Fruit fly (Drosophila melanogaster) whole organism, prepupa: ENCODE data around the gene CG10405.

Experiments used
- Blimp-1 ChIP-seq: fragments of 200-800 bp; sonication (Bioruptor generic); optimal IDR thresholded peaks from 3 replicates; lab custom pipeline; 2017; ENCODE audit warnings: missing biosample characterization, missing genetic modification characterization, mild to moderate bottlenecking, moderate library complexity, missing genetic modification reagents
- CG11294 ChIP-seq: fragments of 200-800 bp; sonication (Bioruptor generic); IDR thresholded peaks from 2 replicates; pipeline ENCODE4 v1.3.6; 2022; ENCODE audit warnings: missing biosample characterization, missing genetic modification characterization
- CG11902 ChIP-seq: fragments of 200-800 bp; sonication (Bioruptor generic); optimal IDR thresholded peaks from 3 replicates; lab custom pipeline; 2016; ENCODE audit warnings: missing biosample characterization, missing genetic modification characterization
- CG15336 ChIP-seq: fragments of 200-800 bp; sonication (Bioruptor generic); IDR thresholded peaks from 2 replicates; pipeline ENCODE4 v1.3.6; 2022; ENCODE audit warnings: missing biosample characterization, missing genetic modification characterization
- CG31627 ChIP-seq: fragments of 200-800 bp; sonication (Bioruptor generic); optimal IDR thresholded peaks from 3 replicates; lab custom pipeline; 2016; ENCODE audit warnings: missing biosample characterization, missing genetic modification characterization
- CG34406 ChIP-seq: fragments of 200-800 bp; sonication (Bioruptor generic); optimal IDR thresholded peaks from 3 replicates; lab custom pipeline; 2016; ENCODE audit warnings: missing biosample characterization, missing genetic modification characterization
- CG4318 ChIP-seq: fragments of 200-800 bp; sonication (Bioruptor generic); optimal IDR thresholded peaks from 3 replicates; lab custom pipeline; 2017; ENCODE audit warnings: missing biosample characterization, mild to moderate bottlenecking, missing genetic modification characterization
- CG6276 ChIP-seq: fragments of 200-800 bp; sonication (Bioruptor generic); optimal IDR thresholded peaks from 2 replicates; lab custom pipeline; 2017; ENCODE audit warnings: missing biosample characterization, mild to moderate bottlenecking, missing genetic modification characterization
- CG6808 ChIP-seq: fragments of 200-800 bp; sonication (Bioruptor generic); optimal IDR thresholded peaks from 3 replicates; lab custom pipeline; 2017; ENCODE audit warnings: missing biosample characterization, missing genetic modification characterization, mild to moderate bottlenecking, moderate library complexity, missing genetic modification reagents
- CG6854 ChIP-seq: fragments of 200-800 bp; sonication (Bioruptor generic); optimal IDR thresholded peaks from 2 replicates; lab custom pipeline; 2017; ENCODE audit warnings: missing biosample characterization, mild to moderate bottlenecking, missing genetic modification characterization
- CG7368 ChIP-seq: fragments of 200-800 bp; sonication (Bioruptor generic); optimal IDR thresholded peaks from 3 replicates; lab custom pipeline; 2016; ENCODE audit warnings: missing biosample characterization, missing genetic modification characterization
- CG8319 ChIP-seq: fragments of 200-800 bp; sonication (Bioruptor generic); optimal IDR thresholded peaks from 3 replicates; lab custom pipeline; 2016; ENCODE audit warnings: missing biosample characterization, missing genetic modification characterization
- CG8632 ChIP-seq: fragments of 200-800 bp; sonication (Bioruptor generic); optimal IDR thresholded peaks from 3 replicates; lab custom pipeline; 2016; ENCODE audit warnings: missing biosample characterization, missing genetic modification characterization
- CG9139 ChIP-seq: fragments of 200-800 bp; sonication (Bioruptor generic); optimal IDR thresholded peaks from 3 replicates; lab custom pipeline; 2017; ENCODE audit warnings: missing biosample characterization, mild to moderate bottlenecking, missing genetic modification characterization
- Eip75B ChIP-seq: fragments of 200-800 bp; sonication (Bioruptor generic); optimal IDR thresholded peaks from 3 replicates; lab custom pipeline; 2016; ENCODE audit warnings: missing biosample characterization, missing genetic modification characterization
- Eip78C ChIP-seq: fragments of 200-800 bp; sonication (Bioruptor generic); peaks from one replicate; lab custom pipeline; 2016; ENCODE audit warnings: missing biosample characterization, missing genetic modification characterization
- Eip93F ChIP-seq: fragments of 200-800 bp; sonication (Bioruptor generic); optimal IDR thresholded peaks from 2 replicates; lab custom pipeline; 2016; ENCODE audit warnings: missing biosample characterization, mild to moderate bottlenecking, missing genetic modification characterization
- Ets21C ChIP-seq: fragments of 200-800 bp; sonication (Bioruptor generic); optimal IDR thresholded peaks from 3 replicates; lab custom pipeline; 2016; ENCODE audit warnings: missing biosample characterization, missing genetic modification characterization
- Ets96B ChIP-seq: fragments of 200-800 bp; optimal IDR thresholded peaks from 2 replicates; lab custom pipeline; 2019; ENCODE audit warnings: missing biosample characterization, mild to moderate bottlenecking, missing genetic modification characterization, moderate library complexity
- Hr38 ChIP-seq: sonication (Bioruptor generic); optimal IDR thresholded peaks from 2 replicates; lab custom pipeline; 2016; ENCODE audit warnings: missing biosample characterization, missing genetic modification characterization
- Hr39 ChIP-seq: fragments of 200-800 bp; sonication (Bioruptor generic); optimal IDR thresholded peaks from 2 replicates; lab custom pipeline; 2016; ENCODE audit warnings: missing biosample characterization, missing genetic modification characterization
- Met ChIP-seq: fragments of 200-800 bp; sonication (Bioruptor generic); optimal IDR thresholded peaks from 3 replicates; lab custom pipeline; 2016; ENCODE audit warnings: missing biosample characterization, missing genetic modification characterization
- OdsH ChIP-seq: fragments of 200-800 bp; sonication (Bioruptor generic); optimal IDR thresholded peaks from 3 replicates; lab custom pipeline; 2016; ENCODE audit warnings: missing biosample characterization, missing genetic modification characterization
- Sox15 ChIP-seq: fragments of 200-800 bp; sonication (Bioruptor generic); optimal IDR thresholded peaks from 3 replicates; lab custom pipeline; 2016; ENCODE audit warnings: missing biosample characterization, missing genetic modification characterization
- achi ChIP-seq: fragments of 200-800 bp; sonication (Bioruptor generic); optimal IDR thresholded peaks from 3 replicates; lab custom pipeline; 2016; ENCODE audit warnings: missing biosample characterization, missing genetic modification characterization
- acj6 ChIP-seq: fragments of 200-800 bp; sonication (Bioruptor generic); optimal IDR thresholded peaks from 3 replicates; lab custom pipeline; 2016; ENCODE audit warnings: missing biosample characterization, missing genetic modification characterization
- cyc ChIP-seq: fragments of 200-800 bp; sonication (Bioruptor generic); optimal IDR thresholded peaks from 3 replicates; lab custom pipeline; 2016; ENCODE audit warnings: missing biosample characterization, missing genetic modification characterization
- dac ChIP-seq: fragments of 200-800 bp; sonication (Bioruptor generic); optimal IDR thresholded peaks from 2 replicates; lab custom pipeline; 2017; ENCODE audit warnings: missing biosample characterization, mild to moderate bottlenecking, missing genetic modification characterization
- dsx ChIP-seq: fragments of 200-800 bp; optimal IDR thresholded peaks from 3 replicates; lab custom pipeline; 2019; ENCODE audit warnings: missing biosample characterization, mild to moderate bottlenecking, missing genetic modification characterization, moderate library complexity; ENCODE audit not compliant: poor library complexity, severe bottlenecking
- eg ChIP-seq: fragments of 200-800 bp; sonication (Bioruptor generic); IDR thresholded peaks from 3 replicates; pipeline ENCODE4 v1.3.6; 2022; ENCODE audit warnings: missing biosample characterization, missing genetic modification characterization
- esn ChIP-seq: fragments of 200-800 bp; sonication (Bioruptor generic); optimal IDR thresholded peaks from 2 replicates; lab custom pipeline; 2016; ENCODE audit warnings: missing biosample characterization, mild to moderate bottlenecking, missing genetic modification characterization, moderate library complexity
- fd85E ChIP-seq: fragments of 200-800 bp; sonication (Bioruptor generic); optimal IDR thresholded peaks from 3 replicates; lab custom pipeline; 2016; ENCODE audit warnings: missing biosample characterization, missing genetic modification characterization
- fkh ChIP-seq: fragments of 200-800 bp; sonication (Bioruptor generic); optimal IDR thresholded peaks from 3 replicates; lab custom pipeline; 2017; ENCODE audit warnings: missing biosample characterization, mild to moderate bottlenecking, missing genetic modification characterization, moderate library complexity
- net ChIP-seq: fragments of 200-800 bp; sonication (Bioruptor generic); optimal IDR thresholded peaks from 3 replicates; lab custom pipeline; 2016; ENCODE audit warnings: missing biosample characterization, missing genetic modification characterization
- pdm3 ChIP-seq: fragments of 200-800 bp; sonication (Bioruptor generic); optimal IDR thresholded peaks from 3 replicates; lab custom pipeline; 2016; ENCODE audit warnings: missing biosample characterization, missing genetic modification characterization
- spab ChIP-seq: fragments of 200-800 bp; sonication (Bioruptor generic); optimal IDR thresholded peaks from 2 replicates; lab custom pipeline; 2017; ENCODE audit warnings: missing biosample characterization, mild to moderate bottlenecking, missing genetic modification characterization, missing genetic modification reagents
- ss ChIP-seq, 2 experiments: fragments of 200-800 bp; sonication (Bioruptor generic); optimal IDR thresholded peaks; 2 replicates in 1 of 2; 3 replicates in 1 of 2; lab custom pipeline; 2017 to 2018; ENCODE audit warnings: mild to moderate bottlenecking in 2 of 2, missing biosample characterization in 2 of 2, missing genetic modification characterization in 2 of 2, moderate library complexity in 1 of 2
- svp ChIP-seq: fragments of 200-800 bp; sonication (Bioruptor generic); peaks from one replicate; lab custom pipeline; 2016; ENCODE audit warnings: missing biosample characterization, missing genetic modification characterization
- topi ChIP-seq: fragments of 200-800 bp; sonication (Bioruptor generic); optimal IDR thresholded peaks from 3 replicates; lab custom pipeline; 2016; ENCODE audit warnings: missing biosample characterization, missing genetic modification characterization

Gene CG10405

DNA sequence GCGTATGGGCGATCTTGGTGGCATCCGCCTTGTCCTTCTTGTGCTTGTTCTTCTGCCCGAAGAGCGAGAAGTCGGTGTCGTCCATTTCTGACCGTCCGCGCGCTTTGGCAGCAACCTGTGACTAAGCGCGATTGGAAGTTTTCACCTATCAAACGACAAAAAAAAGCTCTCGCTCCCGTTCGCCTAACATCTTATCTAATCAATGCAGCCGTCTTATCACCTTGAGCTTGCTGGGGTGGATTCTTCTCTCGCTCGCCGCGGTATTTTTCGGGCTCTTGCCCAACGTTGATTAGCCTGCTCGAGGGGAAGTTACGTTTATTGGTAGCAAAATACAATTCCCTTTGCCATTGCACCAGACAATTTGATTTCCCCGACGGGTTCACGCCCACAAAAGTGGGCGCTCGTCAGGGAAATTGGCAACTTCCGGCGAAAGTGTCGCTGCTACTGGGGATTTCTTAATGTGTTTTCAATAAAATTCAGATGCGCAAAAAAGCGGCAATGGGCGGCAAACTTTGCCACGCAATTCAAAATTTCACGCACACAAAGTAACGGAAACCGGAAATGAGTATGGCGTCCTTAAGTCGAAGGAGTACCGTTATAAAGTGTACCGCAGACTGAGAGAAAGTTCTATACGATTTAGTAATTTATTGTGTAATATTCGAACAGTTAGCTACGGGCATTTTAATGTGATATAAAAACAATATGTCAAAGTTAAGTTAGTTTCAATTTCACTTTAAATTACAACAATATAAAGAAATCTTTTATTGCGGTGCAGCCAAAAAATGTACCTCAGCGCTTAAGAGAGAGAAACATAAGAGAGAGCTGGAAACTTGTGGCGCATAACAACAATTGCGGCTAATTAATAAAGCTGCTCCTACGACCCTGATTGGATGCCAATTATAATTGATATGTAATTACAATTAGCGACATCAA lies 46.9 kb downstream of the CG10405 start, which contains the start of gene Decay (continued):
- TF ChIP-seq Blimp-1 (GFP tag; lab: Kevin White, UChicago), result peak; percentile 3
- no peak for TF ChIP-seq dac
- peak; percentile 46 for TF ChIP-seq achi (GFP tag; lab: Kevin White, UChicago)
- no peak for TF ChIP-seq CG8319
- TF ChIP-seq cyc (GFP tag; lab: Kevin White, UChicago), result peak; percentile 37
- peak; percentile 45 for TF ChIP-seq Ets21C (GFP tag; lab: Kevin White, UChicago)
- no peak for TF ChIP-seq CG4318 (GFP tag; lab: Kevin White, UChicago)
- no peak for TF ChIP-seq fkh (GFP tag; lab: Kevin White, UChicago)
- TF ChIP-seq CG8632 (GFP tag; lab: Kevin White, UChicago), result no peak
- TF ChIP-seq CG34406 (GFP tag; lab: Kevin White, UChicago), result peak; percentile 24
- peak; percentile 26 for TF ChIP-seq CG7368 (GFP tag; lab: Kevin White, UChicago)
- no peak for TF ChIP-seq dsx (GFP tag; lab: Kevin White, UChicago)
- TF ChIP-seq OdsH (GFP tag; lab: Kevin White, UChicago), result peak; percentile 52
- TF ChIP-seq Hr38, result no peak
- TF ChIP-seq Eip93F (GFP tag; lab: Kevin White, UChicago), result no peak
- TF ChIP-seq CG9139 (GFP tag; lab: Kevin White, UChicago), result no peak
- peak; percentile 5 for TF ChIP-seq CG6854
- TF ChIP-seq net (GFP tag; lab: Kevin White, UChicago), result peak; percentile 7
- peak; percentile 81 for TF ChIP-seq svp (GFP tag; lab: Kevin White, UChicago)
- TF ChIP-seq CG11902 (GFP tag; lab: Kevin White, UChicago), result no peak
- TF ChIP-seq acj6, result peak; percentile 54
- TF ChIP-seq eg (GFP tag; lab: Robert Waterston, UW), result no peak
- TF ChIP-seq Eip75B, result peak; percentile 39

- TF ChIP-seq Met (GFP tag; lab: Kevin White, UChicago) (no peak), CG6276 (no peak), ss (GFP tag; optimal IDR thresholded peaks at IDR 0.05; lab: Kevin White, UChicago) (peak in 1 of 2 experiments; percentile 4), Eip78C (GFP tag; lab: Kevin White, UChicago) (peak; percentile 65), fkh (GFP tag; lab: Kevin White, UChicago) (no peak), esn (GFP tag; lab: Kevin White, UChicago) (no peak), dac (no peak), CG6854 (peak; percentile 4), OdsH (GFP tag; lab: Kevin White, UChicago) (no peak), fd85E (no peak), cyc (GFP tag; lab: Kevin White, UChicago) (no peak), svp (GFP tag; lab: Kevin White, UChicago) (peak; percentile 2), CG4318 (GFP tag; lab: Kevin White, UChicago) (no peak), CG9139 (GFP tag; lab: Kevin White, UChicago) (no peak), CG31627 (GFP tag; lab: Kevin White, UChicago) (no peak)
These were observed 48.5 kb downstream of the CG10405 start, which contains the start of gene CG42342 for dm6 chr3R:16502595-16503305. Gene CG42342, plus strand, starts transcription at chr3R:16502770.

- TF ChIP-seq Ets96B (tag; lab: Kevin White, UChicago) (no peak), CG15336 (GFP tag; lab: Robert Waterston, UW) (no peak), Hr39 (GFP tag; lab: Kevin White, UChicago) (no peak), spab (GFP tag; lab: Kevin White, UChicago) (no peak), CG34406 (GFP tag; lab: Kevin White, UChicago) (no peak), CG6808 (no peak), topi (GFP tag; lab: Kevin White, UChicago) (no peak), pdm3 (no peak), Sox15 (no peak), CG11294 (GFP tag; lab: Robert Waterston, UW) (no peak)
These were observed 50.2 kb downstream of the CG10405 start for dm6 chr3R:16504541-16504940.
